Worm (Caenorhabditis elegans) whole organism, mixed stage, embryonic: Measurements from ENCODE around the gene rack-1.

Source experiments
- elt-3 ChIP-seq: fragments of 150-350 bp; optimal IDR thresholded peaks from 2 replicates; lab custom pipeline; 2014; ENCODE audit warnings: missing biosample characterization, missing genetic modification characterization
- sptf-1 ChIP-seq: sonication (generic microtip); optimal IDR thresholded peaks from 2 replicates; lab custom pipeline; 2017; ENCODE audit warnings: mild to moderate bottlenecking, missing genetic modification characterization, moderate library complexity, missing compliant biosample characterization

ce11 chrIV:10161706-10162105, 14.8 kb upstream of the rack-1 start, which contains the start of gene pps-1:
- TF ChIP-seq elt-3 (tag; lab: Kevin White, UChicago) (no peak), sptf-1 (tag; lab: Kevin White, UChicago) (no peak)
